Worm (Caenorhabditis elegans) whole organism, young adult: ENCODE measurements around the gene ZK353.4.
A peak's percentile ranks its signal among the peaks of the same experiment; 100 is the strongest.

Experiments
- F49E8.2 ChIP-seq: sonication (generic microtip); optimal IDR thresholded peaks from 3 replicates; lab custom pipeline; 2017; ENCODE audit warnings: missing genetic modification characterization, mild to moderate bottlenecking, missing compliant biosample characterization, antibody characterized with exemption, moderate library complexity; ENCODE audit not compliant: insufficient read depth
- F57C9.4 ChIP-seq: sonication (generic microtip); optimal IDR thresholded peaks from 2 replicates; lab custom pipeline; 2017; ENCODE audit warnings: mild to moderate bottlenecking, missing genetic modification characterization, missing compliant biosample characterization
- K11D2.4 ChIP-seq: fragments of 200-800 bp; sonication (Bioruptor generic); IDR thresholded peaks from 2 replicates; pipeline ENCODE4 v1.3.6; 2022; ENCODE audit warnings: missing genetic modification reagents, missing genetic modification characterization, missing compliant biosample characterization
- T07F8.4 ChIP-seq: sonication (generic microtip); optimal IDR thresholded peaks from 2 replicates; lab custom pipeline; 2016; ENCODE audit warnings: mild to moderate bottlenecking, missing genetic modification characterization, moderate library complexity, missing compliant biosample characterization
- T26A5.8 ChIP-seq: sonication (generic microtip); optimal IDR thresholded peaks from 2 replicates; lab custom pipeline; 2016; ENCODE audit warnings: missing genetic modification characterization, missing compliant biosample characterization
- Y56A3A.18 ChIP-seq: fragments of 200-800 bp; sonication (Bioruptor generic); IDR thresholded peaks from 2 replicates; pipeline ENCODE4 v1.3.6; 2022; ENCODE audit warnings: missing genetic modification reagents, missing genetic modification characterization, missing compliant biosample characterization
- ama-1 ChIP-seq, 3 experiments: fragments of 150-350 bp in 1 of 3; sonication (generic microtip) in 2 of 3; optimal IDR thresholded peaks; 2 replicates each; lab custom pipeline; 2014 to 2018; ENCODE audit warnings: missing biosample characterization in 2 of 3, missing genetic modification characterization in 2 of 3, missing genetic modification reagents in 2 of 3
- attf-3 ChIP-seq: fragments of 200-800 bp; sonication (Bioruptor generic); conservative IDR thresholded peaks from 2 replicates; pipeline ENCODE4 v1.3.6; 2022; ENCODE audit warnings: missing genetic modification reagents, missing genetic modification characterization, missing compliant biosample characterization
- bed-2 ChIP-seq: fragments of 200-800 bp; sonication (Bioruptor generic); IDR thresholded peaks from 2 replicates; pipeline ENCODE4 v1.3.6; 2022; ENCODE audit warnings: missing genetic modification reagents, missing genetic modification characterization, missing compliant biosample characterization
- ccch-3 ChIP-seq: fragments of 200-800 bp; sonication (Bioruptor generic); optimal IDR thresholded peaks from 2 replicates; lab custom pipeline; 2018; ENCODE audit warnings: mild to moderate bottlenecking, missing genetic modification characterization, missing compliant biosample characterization
- cebp-1 ChIP-seq, 2 experiments: fragments of 200-800 bp in 1 of 2; sonication (Bioruptor generic) in 1 of 2; sonication (generic microtip) in 1 of 2; IDR thresholded peaks in 1 of 2; optimal IDR thresholded peaks in 1 of 2; 2 replicates each; pipeline versions ENCODE4 v1.3.6 to Lab custom; 2017 to 2022; ENCODE audit warnings: missing compliant biosample characterization in 2 of 2, missing genetic modification characterization in 2 of 2, mild to moderate bottlenecking in 1 of 2, missing genetic modification reagents in 1 of 2, moderate library complexity in 1 of 2
- ceh-40 ChIP-seq: fragments of 200-800 bp; sonication (Bioruptor generic); IDR thresholded peaks from 2 replicates; pipeline ENCODE4 v1.3.6; 2022; ENCODE audit warnings: missing genetic modification characterization, missing compliant biosample characterization
- efl-1 ChIP-seq: fragments of 150-350 bp; optimal IDR thresholded peaks from 2 replicates; lab custom pipeline; 2014; ENCODE audit warnings: missing biosample characterization, missing genetic modification reagents, missing genetic modification characterization
- egl-18 ChIP-seq: fragments of 200-800 bp; sonication (Bioruptor generic); IDR thresholded peaks from 2 replicates; pipeline ENCODE4 v1.3.6; 2022; ENCODE audit warnings: missing genetic modification reagents, missing genetic modification characterization, missing compliant biosample characterization
- gei-17 ChIP-seq: fragments of 200-800 bp; sonication (Bioruptor generic); optimal IDR thresholded peaks from 2 replicates; lab custom pipeline; 2018; ENCODE audit warnings: mild to moderate bottlenecking, missing genetic modification characterization, missing compliant biosample characterization
- him-1 ChIP-seq: sonication (generic microtip); optimal IDR thresholded peaks from 2 replicates; lab custom pipeline; 2016; ENCODE audit warnings: missing genotype, missing genetic modification reagents, missing genetic modification characterization, missing compliant biosample characterization
- hmg-1.2 ChIP-seq: fragments of 200-800 bp; sonication (Bioruptor generic); IDR thresholded peaks from 2 replicates; pipeline ENCODE4 v1.3.6; 2022; ENCODE audit warnings: missing genetic modification reagents, missing genetic modification characterization, missing compliant biosample characterization
- hrde-1 ChIP-seq: sonication (generic microtip); optimal IDR thresholded peaks from 2 replicates; lab custom pipeline; 2016; ENCODE audit warnings: missing genetic modification characterization, mild to moderate bottlenecking, missing compliant biosample characterization, moderate library complexity, missing genotype, missing genetic modification reagents, borderline replicate concordance
- let-607 ChIP-seq, 2 experiments: fragments of 200-800 bp in 1 of 2; sonication (Bioruptor generic) in 1 of 2; sonication (generic microtip) in 1 of 2; optimal IDR thresholded peaks; 2 replicates each; lab custom pipeline; 2016 to 2018; ENCODE audit warnings: mild to moderate bottlenecking in 2 of 2, missing compliant biosample characterization in 2 of 2, missing genetic modification characterization in 2 of 2, moderate library complexity in 2 of 2, missing genotype in 1 of 2
- lin-35 ChIP-seq, 3 experiments: fragments of 150-350 bp in 2 of 3; sonication (generic microtip) in 1 of 3; optimal IDR thresholded peaks; 2 replicates each; lab custom pipeline; 2014 to 2018; ENCODE audit warnings: missing biosample characterization in 3 of 3, missing genetic modification characterization in 3 of 3, missing genetic modification reagents in 3 of 3
- lin-54 ChIP-seq: fragments of 200-800 bp; sonication (Bioruptor generic); optimal IDR thresholded peaks from 2 replicates; lab custom pipeline; 2018; ENCODE audit warnings: mild to moderate bottlenecking, missing genetic modification characterization, missing compliant biosample characterization
- lsy-27 ChIP-seq: sonication (generic microtip); optimal IDR thresholded peaks from 2 replicates; lab custom pipeline; 2017; ENCODE audit warnings: missing genetic modification characterization, mild to moderate bottlenecking, missing compliant biosample characterization, antibody characterized with exemption, missing genotype, borderline replicate concordance; ENCODE audit not compliant: insufficient read depth
- madf-10 ChIP-seq: sonication (generic microtip); optimal IDR thresholded peaks from 2 replicates; lab custom pipeline; 2016; ENCODE audit warnings: mild to moderate bottlenecking, missing genetic modification characterization, missing compliant biosample characterization
- madf-3 ChIP-seq: fragments of 200-800 bp; sonication (Bioruptor generic); IDR thresholded peaks from 2 replicates; pipeline ENCODE4 v1.3.6; 2022; ENCODE audit warnings: missing genetic modification reagents, missing genetic modification characterization, missing compliant biosample characterization
- mel-28 ChIP-seq: sonication (generic microtip); optimal IDR thresholded peaks from 2 replicates; lab custom pipeline; 2016; ENCODE audit warnings: borderline replicate concordance, mild to moderate bottlenecking, missing genetic modification characterization, missing compliant biosample characterization
- nfya-2 ChIP-seq: fragments of 200-800 bp; sonication (Bioruptor generic); IDR thresholded peaks from 2 replicates; pipeline ENCODE4 v1.3.6; 2022; ENCODE audit warnings: missing genetic modification reagents, missing genetic modification characterization, missing compliant biosample characterization
- nhr-80 ChIP-seq: sonication (generic microtip); optimal IDR thresholded peaks from 2 replicates; lab custom pipeline; 2016; ENCODE audit warnings: missing genetic modification characterization, missing compliant biosample characterization
- rcor-1 ChIP-seq: fragments of 200-800 bp; sonication (Bioruptor generic); IDR thresholded peaks from 2 replicates; pipeline ENCODE4 v1.3.6; 2022; ENCODE audit warnings: missing genetic modification reagents, missing genetic modification characterization, missing compliant biosample characterization
- rec-8 ChIP-seq, 2 experiments: sonication (generic microtip); optimal IDR thresholded peaks; 2 replicates each; lab custom pipeline; 2016; ENCODE audit warnings: mild to moderate bottlenecking in 2 of 2, missing genetic modification characterization in 2 of 2, missing genetic modification reagents in 2 of 2, missing genotype in 2 of 2, missing biosample characterization in 1 of 2, missing compliant biosample characterization in 1 of 2, moderate library complexity in 1 of 2
- sdz-38 ChIP-seq: sonication (generic microtip); optimal IDR thresholded peaks from 2 replicates; lab custom pipeline; 2016; ENCODE audit warnings: missing genotype, missing genetic modification characterization, missing compliant biosample characterization
- sea-2 ChIP-seq: fragments of 200-800 bp; sonication (Bioruptor generic); IDR thresholded peaks from 2 replicates; pipeline ENCODE4 v1.3.6; 2022; ENCODE audit warnings: missing genetic modification characterization, missing compliant biosample characterization
- snpc-1.3 ChIP-seq: sonication (generic microtip); optimal IDR thresholded peaks from 2 replicates; lab custom pipeline; 2017; ENCODE audit warnings: missing genetic modification characterization, mild to moderate bottlenecking, missing compliant biosample characterization, antibody characterized with exemption, moderate library complexity, missing genotype, missing genetic modification reagents; ENCODE audit not compliant: insufficient read depth
- tbx-9 ChIP-seq: sonication (generic microtip); optimal IDR thresholded peaks from 2 replicates; lab custom pipeline; 2016; ENCODE audit warnings: borderline replicate concordance, missing genetic modification characterization, inconsistent platforms, missing compliant biosample characterization
- unc-130 ChIP-seq: sonication (generic microtip); optimal IDR thresholded peaks from 2 replicates; lab custom pipeline; 2016; ENCODE audit warnings: missing genetic modification reagents, missing genetic modification characterization, missing compliant biosample characterization
- zim-3 ChIP-seq: sonication (generic microtip); optimal IDR thresholded peaks from 2 replicates; lab custom pipeline; 2017; ENCODE audit warnings: mild to moderate bottlenecking, missing genetic modification characterization, moderate library complexity, missing compliant biosample characterization

ZK353.4 gene

DNA sequence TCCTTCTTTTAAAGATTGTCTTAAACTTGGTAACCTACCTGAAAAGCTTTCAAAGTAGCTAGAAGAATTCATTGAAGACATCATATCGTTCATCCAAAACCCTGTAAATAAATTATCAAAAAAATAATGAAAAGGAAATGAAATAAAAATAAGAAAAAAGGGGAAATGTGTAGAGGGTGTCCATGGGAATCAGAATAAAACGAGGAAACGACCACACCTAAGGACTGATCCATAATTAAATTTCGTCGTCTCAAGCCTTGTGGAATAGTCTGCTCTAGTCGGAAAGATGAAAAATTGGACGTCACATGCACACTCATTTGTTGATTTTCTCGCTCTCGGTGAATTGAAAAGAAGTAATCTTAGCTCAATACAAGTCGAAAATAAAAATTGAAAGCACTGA is 45.6 kb upstream of the ZK353.4 start, which contains the start of gene ZK1236.9:
Gene ZK1236.9 (minus strand): TSS at position 101 of the 400 bp plus-strand sequence.
- TF ChIP-seq efl-1 (GFP tag; lab: Kevin White, UChicago): no peak
- TF ChIP-seq nfya-2 (GFP tag; lab: Robert Waterston, UW): no peak
- no peak for TF ChIP-seq ceh-40 (GFP tag; lab: Robert Waterston, UW)
- no peak for TF ChIP-seq mel-28 (tag; lab: Kevin White, UChicago)
- no peak for TF ChIP-seq ccch-3
- TF ChIP-seq F57C9.4 (tag; lab: Kevin White, UChicago): no peak
- TF ChIP-seq T07F8.4 (tag; lab: Kevin White, UChicago): no peak
- no peak for TF ChIP-seq lsy-27
- no peak for TF ChIP-seq egl-18 (GFP tag; lab: Robert Waterston, UW)
- no peak for TF ChIP-seq rec-8 (tag; optimal IDR thresholded peaks at IDR 0.05; lab: Kevin White, UChicago)
- TF ChIP-seq cebp-1 (GFP tag; IDR thresholded peaks at IDR 0.05; lab: Robert Waterston, UW): no peak
- no peak for TF ChIP-seq cebp-1 (tag; optimal IDR thresholded peaks at IDR 0.05; lab: Kevin White, UChicago)
- TF ChIP-seq madf-3 (GFP tag; lab: Robert Waterston, UW): no peak
- no peak for TF ChIP-seq madf-10 (tag; lab: Kevin White, UChicago)
- TF ChIP-seq bed-2 (GFP tag; lab: Robert Waterston, UW): no peak
- no peak for TF ChIP-seq K11D2.4 (GFP tag; lab: Robert Waterston, UW)
- TF ChIP-seq let-607 (tag; optimal IDR thresholded peaks at IDR 0.05; lab: Kevin White, UChicago): no peak
- no peak for TF ChIP-seq gei-17 (GFP tag; lab: Kevin White, UChicago)
- no peak for TF ChIP-seq hmg-1.2 (GFP tag; lab: Robert Waterston, UW)
- TF ChIP-seq unc-130 (GFP tag; lab: Kevin White, UChicago): no peak
- TF ChIP-seq nhr-80 (tag; lab: Kevin White, UChicago): no peak

DNA sequence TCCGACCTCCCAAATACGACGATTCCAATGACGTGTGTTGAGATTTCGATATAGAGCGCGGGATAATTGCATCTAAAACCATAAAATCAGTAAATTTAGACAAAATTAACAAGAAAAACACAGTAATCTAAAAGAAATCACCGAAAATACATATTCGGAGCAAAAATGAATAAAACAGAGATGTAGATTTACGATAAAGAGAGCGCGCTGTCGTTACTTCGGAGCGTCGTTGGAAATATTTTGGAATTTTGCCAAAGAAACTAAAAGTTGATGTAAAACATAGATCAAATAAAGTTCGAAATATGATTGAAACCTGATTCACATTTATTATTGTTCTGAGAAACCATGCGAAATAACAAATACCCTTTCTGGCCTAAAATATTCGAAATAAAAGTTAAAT is 42.7 kb upstream of the ZK353.4 start, which contains the start of gene ZK1236.5:
Gene ZK1236.5 (minus strand): TSS at position 72 of the 400 bp plus-strand sequence.
- TF ChIP-seq madf-3 (GFP tag; lab: Robert Waterston, UW): no peak
- no peak for TF ChIP-seq hrde-1 (tag; lab: Kevin White, UChicago)
- TF ChIP-seq lin-35 (GFP tag; optimal IDR thresholded peaks at IDR 0.05; lab: Kevin White, UChicago): peak in 1 of 3 experiments; percentile 4
- TF ChIP-seq mel-28 (tag; lab: Kevin White, UChicago): no peak
- no peak for TF ChIP-seq rcor-1
- peak; percentile 93 for TF ChIP-seq attf-3
- TF ChIP-seq tbx-9 (tag; lab: Kevin White, UChicago): no peak
- TF ChIP-seq sea-2: no peak
- TF ChIP-seq sdz-38 (tag; lab: Kevin White, UChicago): no peak
- peak; percentile 46 for TF ChIP-seq him-1 (tag; lab: Kevin White, UChicago)
- no peak for TF ChIP-seq lin-54 (GFP tag; lab: Kevin White, UChicago)
- TF ChIP-seq F49E8.2 (tag; lab: Kevin White, UChicago): no peak
- TF ChIP-seq snpc-1.3: no peak
- no peak for TF ChIP-seq zim-3 (tag; lab: Kevin White, UChicago)
- no peak for TF ChIP-seq T26A5.8 (tag; lab: Kevin White, UChicago)
- no peak for TF ChIP-seq T07F8.4 (tag; lab: Kevin White, UChicago)
- no peak for TF ChIP-seq ama-1 (optimal IDR thresholded peaks at IDR 0.05; lab: Kevin White, UChicago)
- no peak for TF ChIP-seq ama-1 (GFP tag; optimal IDR thresholded peaks at IDR 0.05; lab: Kevin White, UChicago)
- no peak for TF ChIP-seq Y56A3A.18 (GFP tag; lab: Robert Waterston, UW)
- no peak for TF ChIP-seq madf-10 (tag; lab: Kevin White, UChicago)
